Worm (Caenorhabditis elegans): ENCODE results near the gene M03D4.3.

- TF ChIP-seq mes-2 (tag; optimal IDR thresholded peaks at IDR 0.05; ENCODE audit: poor library complexity, severe bottlenecking) (no peak), aha-1 (tag) (no peak), nhr-48 (tag; optimal IDR thresholded peaks at IDR 0.05) (no peak), F44E2.7 (GFP tag; IDR thresholded peaks at IDR 0.05) (no peak)
Measured at ce11 chrIV:6135592-6135991, 23.4 kb upstream of the M03D4.3 start.

Measured in whole organism, L4 larva.